Worm (Caenorhabditis elegans) whole organism, midembryonic: ENCODE data around the gene gars-1.

Source experiments
- cog-1 ChIP-seq: sonication (generic microtip); optimal IDR thresholded peaks from 2 replicates; lab custom pipeline; 2016; ENCODE audit warnings: missing genetic modification characterization, missing compliant biosample characterization
- tab-1 ChIP-seq: fragments of 200-800 bp; sonication (Bioruptor generic); IDR thresholded peaks from 2 replicates; pipeline ENCODE4 v1.3.6; 2022; ENCODE audit warnings: missing genetic modification characterization, missing compliant biosample characterization
- ztf-29 ChIP-seq: fragments of 200-800 bp; sonication (Bioruptor generic); IDR thresholded peaks from 2 replicates; pipeline ENCODE4 v1.3.6; 2022; ENCODE audit warnings: missing genetic modification reagents, missing genetic modification characterization, missing compliant biosample characterization

ce11 chrIII:5150012-5150411, 13.4 kb downstream of the gars-1 start:
- TF ChIP-seq tab-1 (GFP tag; lab: Robert Waterston, UW) (no peak), cog-1 (tag; lab: Kevin White, UChicago) (no peak), ztf-29 (GFP tag; lab: Robert Waterston, UW) (no peak)
